Worm (Caenorhabditis elegans): ENCODE data around the gene Y41C4A.22.

DNA sequence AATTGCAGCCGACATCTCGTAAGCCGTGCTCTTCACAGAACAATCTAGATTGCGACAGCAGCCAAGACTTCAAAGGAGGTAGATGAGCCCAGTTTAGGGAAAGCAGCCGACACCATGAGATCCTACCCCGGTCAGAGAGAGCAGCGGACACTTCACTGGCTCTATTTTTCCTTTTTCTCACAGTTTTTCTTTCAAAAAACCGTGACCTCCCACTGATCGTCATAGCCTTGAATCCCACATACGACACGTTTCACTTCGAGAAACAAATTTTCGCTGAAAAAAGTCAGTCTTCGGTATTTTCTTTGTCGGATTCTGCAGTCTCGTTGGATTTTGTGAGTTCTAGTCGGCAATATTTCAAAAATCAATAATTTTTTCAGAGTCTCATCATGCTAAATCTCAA is 37.0 kb downstream of the Y41C4A.22 start, which contains the start of gene Y41C4A.21:
- TF ChIP-seq pha-4 (tag; optimal IDR thresholded peaks at IDR 0.05) = no peak
- no peak for TF ChIP-seq unc-55 (GFP tag; optimal IDR thresholded peaks at IDR 0.05)
- no peak for TF ChIP-seq ceh-48 (tag; optimal IDR thresholded peaks at IDR 0.05)
- TF ChIP-seq ama-1 (optimal IDR thresholded peaks at IDR 0.05) = no peak
- no peak for TF ChIP-seq sdc-2 (tag; optimal IDR thresholded peaks at IDR 0.05)
- no peak for TF ChIP-seq hlh-30 (tag; optimal IDR thresholded peaks at IDR 0.05; ENCODE audit: insufficient read depth)
- no peak for TF ChIP-seq tbx-2 (tag; optimal IDR thresholded peaks at IDR 0.05)
